Worm (Caenorhabditis elegans): ENCODE results near the gene Y53F4B.7.

DNA sequence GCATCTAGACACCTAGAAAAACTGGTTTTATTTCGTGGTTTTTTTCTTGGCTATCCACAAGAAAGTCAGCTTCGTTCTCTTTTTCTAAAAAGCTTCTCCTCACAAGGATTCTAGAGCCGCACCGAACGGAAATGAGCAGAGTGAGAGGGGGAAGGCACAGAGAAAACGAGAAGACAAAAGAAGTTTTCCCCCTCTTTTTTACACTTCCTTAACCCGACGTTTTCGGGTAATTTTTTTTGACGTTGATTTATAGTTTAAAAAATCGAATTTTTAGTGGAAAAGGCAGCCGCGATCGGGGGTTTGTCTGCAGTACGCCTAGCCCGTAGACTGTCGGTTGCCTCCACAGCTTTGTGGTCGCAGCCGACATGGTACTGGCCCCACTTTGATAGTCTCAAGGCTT, 46.2 kb upstream of the Y53F4B.7 start:
- TF ChIP-seq F13H6.1 (tag; optimal IDR thresholded peaks at IDR 0.05) (no peak), lin-39 (tag; optimal IDR thresholded peaks at IDR 0.05) (no peak), lin-13 (GFP tag; optimal IDR thresholded peaks at IDR 0.05) (no peak), skn-1 (tag; optimal IDR thresholded peaks at IDR 0.05) (no peak), aly-2 (tag; optimal IDR thresholded peaks at IDR 0.05) (no peak), fos-1 (tag; optimal IDR thresholded peaks at IDR 0.05) (no peak), R02D3.7 (tag; optimal IDR thresholded peaks at IDR 0.05) (no peak)
